Fruit fly (Drosophila melanogaster): ENCODE measurements around the gene CG44006.

CG44006 gene

DNA sequence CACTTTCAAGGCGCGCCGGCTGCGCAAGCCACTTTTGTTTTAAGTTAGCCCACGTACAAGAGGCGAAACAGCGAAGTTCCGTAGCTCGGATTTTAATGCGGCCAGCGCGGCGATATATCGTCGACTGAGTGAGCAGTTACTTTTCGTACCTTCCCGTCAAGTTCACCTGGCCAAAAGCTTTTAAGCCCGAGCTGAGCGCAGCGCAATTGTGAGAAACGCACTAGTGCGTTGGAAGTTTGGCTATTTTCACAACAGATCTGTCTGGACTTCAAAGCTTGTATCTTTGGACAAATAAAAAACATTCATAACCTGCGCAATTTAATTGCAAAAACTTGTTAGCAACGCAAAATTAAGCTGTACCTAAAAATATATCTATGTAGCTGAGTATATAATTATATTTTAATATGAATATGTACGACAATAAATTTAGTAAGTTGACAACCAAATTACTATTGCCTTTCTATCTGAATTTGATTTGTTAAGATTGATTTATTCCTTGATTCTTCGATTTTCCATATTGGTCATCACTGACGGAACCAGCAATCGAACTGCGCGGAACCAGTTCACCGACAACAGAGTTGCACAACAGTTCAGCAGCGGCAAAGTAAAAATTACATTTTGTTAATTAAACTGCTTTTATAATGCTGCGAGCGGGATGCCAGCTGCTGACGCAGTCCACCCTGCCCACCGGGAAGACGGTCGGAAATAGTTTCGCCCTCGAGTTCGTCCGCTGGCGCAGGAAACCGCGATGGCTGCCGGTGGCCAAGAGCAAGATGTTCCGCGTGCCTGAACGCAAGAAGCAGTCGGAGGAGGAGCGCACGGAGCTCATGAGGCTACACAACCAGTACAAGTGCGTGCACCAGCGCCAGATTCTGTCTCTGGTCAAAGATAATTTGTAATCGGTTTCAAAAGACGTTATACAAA is 36.3 kb upstream of the CG44006 start, which contains the start of the genes CG13698 and mRpS26:
Gene CG13698, minus strand, starts transcription at position 129 of the 924 bp plus-strand sequence.
Gene mRpS26, plus strand, starts transcription at position 559 of the 924 bp plus-strand sequence.
- TF ChIP-seq CG15710 (tag; optimal IDR thresholded peaks at IDR 0.05) (peak; percentile 74), CG12605 (GFP tag; IDR thresholded peaks at IDR 0.05) (0 out of 2 replicates have a peak, but pooled peaks have one; percentile 11), rn (GFP tag; IDR thresholded peaks at IDR 0.05) (no peak), CG34367 (tag; optimal IDR thresholded peaks at IDR 0.05) (peak; percentile 47), CG13204 (GFP tag; optimal IDR thresholded peaks at IDR 0.05) (no peak), Snoo (tag; optimal IDR thresholded peaks at IDR 0.05) (peak; percentile 61), CG8301 (tag; optimal IDR thresholded peaks at IDR 0.05) (peak; percentile 45), CG8159 (tag; optimal IDR thresholded peaks at IDR 0.05) (peak; percentile 71), CG14655 (GFP tag; optimal IDR thresholded peaks at IDR 0.05) (no peak), EcR (GFP tag; optimal IDR thresholded peaks at IDR 0.05) (no peak), Ets98B (GFP tag; IDR thresholded peaks at IDR 0.05) (peak; percentile 56), gl (tag; optimal IDR thresholded peaks at IDR 0.05) (no peak), Pif1A (GFP tag; optimal IDR thresholded peaks at IDR 0.05) (no peak), CG10348 (GFP tag; IDR thresholded peaks at IDR 0.05) (no peak), CG32121 (GFP tag; IDR thresholded peaks at IDR 0.05) (peak; percentile 46), fd96Ca (GFP tag; IDR thresholded peaks at IDR 0.05) (peak; percentile 55; the same call in 1 of the 3 replicates), Pif1B (GFP tag; optimal IDR thresholded peaks at IDR 0.05) (peak; percentile 45), CG9948 (tag; optimal IDR thresholded peaks at IDR 0.05) (peak; percentile 51), CG4496 (GFP tag; IDR thresholded peaks at IDR 0.05) (peak; percentile 62; the same call in 2 of the 3 replicates), CG17806 (tag; optimal IDR thresholded peaks at IDR 0.05) (peak; percentile 54), D1 (tag; optimal IDR thresholded peaks at IDR 0.05) (peak; percentile 23)

dm6 chr3L:18105343-18106020 is 35.5 kb upstream of the CG44006 start:
- TF ChIP-seq Snoo (tag; optimal IDR thresholded peaks at IDR 0.05) (no peak), Ets98B (GFP tag; IDR thresholded peaks at IDR 0.05) (peak; percentile 28; the same call in 1 of the 2 replicates), D1 (tag; optimal IDR thresholded peaks at IDR 0.05) (no peak), CG8159 (tag; optimal IDR thresholded peaks at IDR 0.05) (no peak), Pif1B (GFP tag; optimal IDR thresholded peaks at IDR 0.05) (no peak), Pif1A (GFP tag; optimal IDR thresholded peaks at IDR 0.05) (no peak), CG12605 (GFP tag; IDR thresholded peaks at IDR 0.05) (0 out of 2 replicates have a peak, but pooled peaks have one; percentile 15), CG13204 (GFP tag; optimal IDR thresholded peaks at IDR 0.05) (no peak), CG32121 (GFP tag; IDR thresholded peaks at IDR 0.05) (no peak), EcR (GFP tag; optimal IDR thresholded peaks at IDR 0.05) (peak; percentile 48), CG4496 (GFP tag; IDR thresholded peaks at IDR 0.05) (no peak), CG17806 (tag; optimal IDR thresholded peaks at IDR 0.05) (no peak), CG8301 (tag; optimal IDR thresholded peaks at IDR 0.05) (no peak)

- TF ChIP-seq CG9948 (tag; optimal IDR thresholded peaks at IDR 0.05) = no peak
- no peak for TF ChIP-seq CG12605 (GFP tag; IDR thresholded peaks at IDR 0.05)
- no peak for TF ChIP-seq CG17806 (tag; optimal IDR thresholded peaks at IDR 0.05)
- TF ChIP-seq CG8159 (tag; optimal IDR thresholded peaks at IDR 0.05) = no peak
- TF ChIP-seq Snoo (tag; optimal IDR thresholded peaks at IDR 0.05) = peak; percentile 7
- TF ChIP-seq Pif1A (GFP tag; optimal IDR thresholded peaks at IDR 0.05) = no peak
These were observed 32.2 kb upstream of the CG44006 start for dm6 chr3L:18102161-18102565.

DNA sequence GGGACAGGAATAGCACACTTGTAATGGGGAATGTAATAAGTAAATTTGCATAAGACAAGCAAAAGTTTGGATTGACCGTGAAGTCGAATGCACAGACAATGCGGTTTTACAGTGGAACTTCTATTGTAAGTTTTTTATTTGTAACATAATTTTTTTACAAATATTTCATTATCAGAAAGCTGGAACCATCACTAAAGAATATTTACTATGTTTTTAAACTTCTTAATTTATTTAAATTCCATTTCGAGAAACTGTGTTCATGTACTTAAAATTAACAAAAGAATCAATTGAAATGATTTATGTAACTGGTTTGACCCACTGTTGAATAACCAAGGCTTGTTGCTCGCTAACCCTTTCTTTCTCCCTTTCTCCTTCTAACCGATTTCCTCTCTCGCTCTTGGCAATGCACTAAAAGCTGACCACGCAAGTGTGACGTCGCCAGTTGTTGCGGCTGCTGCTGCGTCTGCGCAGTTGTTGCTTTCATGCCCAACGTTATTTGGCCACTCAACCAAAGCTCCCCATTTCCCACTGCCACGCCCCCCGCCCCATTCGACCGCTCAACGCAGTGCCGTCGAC is 31.6 kb upstream of the CG44006 start:
- peak; percentile 16 for TF ChIP-seq Pif1B (GFP tag; optimal IDR thresholded peaks at IDR 0.05)
- TF ChIP-seq CG8159 (tag; optimal IDR thresholded peaks at IDR 0.05) = peak; percentile 14
- no peak for TF ChIP-seq EcR (GFP tag; optimal IDR thresholded peaks at IDR 0.05)
- TF ChIP-seq CG17806 (tag; optimal IDR thresholded peaks at IDR 0.05) = no peak
- TF ChIP-seq CG15710 (tag; optimal IDR thresholded peaks at IDR 0.05) = no peak
- TF ChIP-seq CG13204 (GFP tag; optimal IDR thresholded peaks at IDR 0.05) = no peak
- no peak for TF ChIP-seq fd96Ca (GFP tag; IDR thresholded peaks at IDR 0.05)
- peak; percentile 26 for TF ChIP-seq CG14655 (GFP tag; optimal IDR thresholded peaks at IDR 0.05)
- TF ChIP-seq Pif1A (GFP tag; optimal IDR thresholded peaks at IDR 0.05) = no peak

- TF ChIP-seq EcR (GFP tag; optimal IDR thresholded peaks at IDR 0.05) (no peak), CG10348 (GFP tag; IDR thresholded peaks at IDR 0.05) (no peak), rn (GFP tag; IDR thresholded peaks at IDR 0.05) (no peak), CG8159 (tag; optimal IDR thresholded peaks at IDR 0.05) (no peak), CG13204 (GFP tag; optimal IDR thresholded peaks at IDR 0.05) (no peak), CG9948 (tag; optimal IDR thresholded peaks at IDR 0.05) (no peak), CG17806 (tag; optimal IDR thresholded peaks at IDR 0.05) (peak; percentile 1), CG4496 (GFP tag; IDR thresholded peaks at IDR 0.05) (peak; percentile 59), fd96Ca (GFP tag; IDR thresholded peaks at IDR 0.05) (no peak; the same call in 2 of the 3 replicates), D1 (tag; optimal IDR thresholded peaks at IDR 0.05) (no peak), Ets98B (GFP tag; IDR thresholded peaks at IDR 0.05) (peak; percentile 31), gl (tag; optimal IDR thresholded peaks at IDR 0.05) (no peak), CG32121 (GFP tag; IDR thresholded peaks at IDR 0.05) (peak; percentile 19; the same call in 1 of the 2 replicates), Pif1B (GFP tag; optimal IDR thresholded peaks at IDR 0.05) (no peak), Snoo (tag; optimal IDR thresholded peaks at IDR 0.05) (peak; percentile 1), CG12605 (GFP tag; IDR thresholded peaks at IDR 0.05) (0 out of 2 replicates have a peak, but pooled peaks have one; percentile 10), CG14655 (GFP tag; optimal IDR thresholded peaks at IDR 0.05) (no peak), CG8301 (tag; optimal IDR thresholded peaks at IDR 0.05) (no peak), CG15710 (tag; optimal IDR thresholded peaks at IDR 0.05) (peak; percentile 2), Pif1A (GFP tag; optimal IDR thresholded peaks at IDR 0.05) (no peak), CG34367 (tag; optimal IDR thresholded peaks at IDR 0.05) (no peak)
These were observed 29.8 kb upstream of the CG44006 start for dm6 chr3L:18099715-18100114.
